Fruit fly (Drosophila melanogaster) whole organism, pupa: ENCODE results near the gene CG7668.

Experiments used
- CG12605 ChIP-seq: fragments of 200-800 bp; sonication (Bioruptor generic); IDR thresholded peaks from 2 replicates; pipeline ENCODE4 v1.3.6; 2022; ENCODE audit warnings: missing biosample characterization, missing genetic modification characterization
- CG13204 ChIP-seq: fragments of 200-800 bp; sonication (Bioruptor generic); optimal IDR thresholded peaks from 2 replicates; lab custom pipeline; 2018; ENCODE audit warnings: missing biosample characterization, mild to moderate bottlenecking, missing genetic modification characterization, moderate library complexity
- CG15710 ChIP-seq: fragments of 200-800 bp; sonication (Bioruptor generic); optimal IDR thresholded peaks from 2 replicates; lab custom pipeline; 2018; ENCODE audit warnings: missing biosample characterization, mild to moderate bottlenecking, missing genetic modification characterization, moderate library complexity
- CG8301 ChIP-seq: fragments of 200-800 bp; sonication (Bioruptor generic); optimal IDR thresholded peaks from 2 replicates; lab custom pipeline; 2018; ENCODE audit warnings: missing biosample characterization, mild to moderate bottlenecking, missing genetic modification characterization
- D1 ChIP-seq: fragments of 200-800 bp; sonication (Bioruptor generic); optimal IDR thresholded peaks from 2 replicates; lab custom pipeline; 2018; ENCODE audit warnings: missing biosample characterization, mild to moderate bottlenecking, missing genetic modification characterization, moderate library complexity
- EcR ChIP-seq: fragments of 200-800 bp; sonication (Bioruptor generic); optimal IDR thresholded peaks from 3 replicates; lab custom pipeline; 2019; ENCODE audit warnings: missing biosample characterization, missing genetic modification characterization, mild to moderate bottlenecking, moderate library complexity, missing genetic modification reagents
- Pif1A ChIP-seq: fragments of 200-800 bp; sonication (Bioruptor generic); optimal IDR thresholded peaks from 3 replicates; lab custom pipeline; 2016; ENCODE audit warnings: missing biosample characterization, missing genetic modification characterization
- Pif1B ChIP-seq: fragments of 200-800 bp; sonication (Bioruptor generic); optimal IDR thresholded peaks from 3 replicates; lab custom pipeline; 2016; ENCODE audit warnings: missing biosample characterization, missing genetic modification characterization
- gl ChIP-seq: fragments of 200-800 bp; sonication (Bioruptor generic); optimal IDR thresholded peaks from 2 replicates; lab custom pipeline; 2018; ENCODE audit warnings: missing biosample characterization, mild to moderate bottlenecking, missing genetic modification characterization
- rn ChIP-seq: fragments of 200-800 bp; sonication (Bioruptor generic); IDR thresholded peaks from 2 replicates; pipeline ENCODE4 v1.3.6; 2022; ENCODE audit warnings: missing biosample characterization, missing genetic modification characterization

- TF ChIP-seq EcR (GFP tag; lab: Kevin White, UChicago) (no peak), CG12605 (GFP tag; lab: Robert Waterston, UW) (no peak), CG8301 (tag; lab: Kevin White, UChicago) (no peak), gl (tag; lab: Kevin White, UChicago) (no peak), CG13204 (GFP tag; lab: Kevin White, UChicago) (no peak), CG15710 (tag; lab: Kevin White, UChicago) (no peak), D1 (no peak), Pif1B (GFP tag; lab: Kevin White, UChicago) (no peak), rn (no peak), Pif1A (no peak)
Observed at dm6 chr3L:19994015-19994414, 8.5 kb upstream of the CG7668 start.
